Worm (Caenorhabditis elegans) whole organism, late embryonic: ENCODE measurements around the gene clec-52.
A peak's percentile ranks its signal among the peaks of the same experiment; 100 is the strongest.

ENCODE experiments used
- C08G9.2 ChIP-seq: sonication (generic microtip); optimal IDR thresholded peaks from 2 replicates; lab custom pipeline; 2016; ENCODE audit warnings: mild to moderate bottlenecking, missing genetic modification characterization, moderate library complexity, missing compliant biosample characterization
- K09A11.1 ChIP-seq: sonication (generic microtip); optimal IDR thresholded peaks from 2 replicates; lab custom pipeline; 2017; ENCODE audit warnings: antibody characterized with exemption, mild to moderate bottlenecking, missing genetic modification characterization, missing compliant biosample characterization; ENCODE audit not compliant: insufficient read depth
- Y22D7AL.16 ChIP-seq: sonication (generic microtip); optimal IDR thresholded peaks from 2 replicates; lab custom pipeline; 2016; ENCODE audit warnings: missing genetic modification characterization, missing compliant biosample characterization
- ahr-1 ChIP-seq: sonication (generic microtip); optimal IDR thresholded peaks from 2 replicates; lab custom pipeline; 2016; ENCODE audit warnings: missing genetic modification characterization, missing compliant biosample characterization
- ceh-19 ChIP-seq: fragments of 200-800 bp; sonication (Bioruptor generic); optimal IDR thresholded peaks from 2 replicates; lab custom pipeline; 2018; ENCODE audit warnings: mild to moderate bottlenecking, missing genetic modification characterization, missing compliant biosample characterization
- ceh-2 ChIP-seq: sonication (generic microtip); optimal IDR thresholded peaks from 2 replicates; lab custom pipeline; 2016; ENCODE audit warnings: missing genotype, missing genetic modification characterization, missing compliant biosample characterization
- ceh-22 ChIP-seq: sonication (generic microtip); optimal IDR thresholded peaks from 2 replicates; lab custom pipeline; 2017; ENCODE audit warnings: missing biosample characterization, missing genetic modification characterization
- ceh-30 ChIP-seq: fragments of 150-350 bp; optimal IDR thresholded peaks from 2 replicates; lab custom pipeline; 2014; ENCODE audit warnings: missing biosample characterization, missing genetic modification characterization
- ceh-48 ChIP-seq: sonication (generic microtip); optimal IDR thresholded peaks from 2 replicates; lab custom pipeline; 2016; ENCODE audit warnings: missing genetic modification characterization, inconsistent platforms, missing compliant biosample characterization
- dmd-4 ChIP-seq: sonication (generic microtip); optimal IDR thresholded peaks from 2 replicates; lab custom pipeline; 2016; ENCODE audit warnings: borderline replicate concordance, missing genetic modification characterization, missing compliant biosample characterization
- dve-1 ChIP-seq: sonication (generic microtip); optimal IDR thresholded peaks from 2 replicates; lab custom pipeline; 2017; ENCODE audit warnings: antibody characterized with exemption, mild to moderate bottlenecking, missing genetic modification characterization, missing compliant biosample characterization
- elt-2 ChIP-seq: sonication (generic microtip); optimal IDR thresholded peaks from 2 replicates; lab custom pipeline; 2016; ENCODE audit warnings: missing genetic modification reagents, missing genetic modification characterization, missing compliant biosample characterization
- elt-4 ChIP-seq: sonication (generic microtip); optimal IDR thresholded peaks from 2 replicates; lab custom pipeline; 2016; ENCODE audit warnings: missing genetic modification characterization, missing compliant biosample characterization
- eyg-1 ChIP-seq: sonication (generic microtip); optimal IDR thresholded peaks from 2 replicates; lab custom pipeline; 2016; ENCODE audit warnings: missing genotype, missing genetic modification characterization, missing compliant biosample characterization
- fkh-10 ChIP-seq: fragments of 150-350 bp; optimal IDR thresholded peaks from 2 replicates; lab custom pipeline; 2014; ENCODE audit warnings: missing biosample characterization, missing genetic modification reagents, missing genetic modification characterization
- fkh-6 ChIP-seq: sonication (generic microtip); optimal IDR thresholded peaks from 2 replicates; lab custom pipeline; 2016; ENCODE audit warnings: missing genetic modification characterization, missing compliant biosample characterization
- hlh-15 ChIP-seq: sonication (generic microtip); optimal IDR thresholded peaks from 2 replicates; lab custom pipeline; 2016; ENCODE audit warnings: missing genetic modification characterization, missing compliant biosample characterization
- hlh-30 ChIP-seq: sonication (generic microtip); optimal IDR thresholded peaks from 2 replicates; lab custom pipeline; 2017; ENCODE audit warnings: antibody characterized with exemption, missing genetic modification characterization, missing compliant biosample characterization; ENCODE audit not compliant: insufficient read depth
- hlh-6 ChIP-seq: sonication (generic microtip); optimal IDR thresholded peaks from 2 replicates; lab custom pipeline; 2016; ENCODE audit warnings: missing genotype, missing genetic modification characterization, missing compliant biosample characterization
- lim-6 ChIP-seq: sonication (generic microtip); optimal IDR thresholded peaks from 2 replicates; lab custom pipeline; 2016; ENCODE audit warnings: missing genetic modification characterization, missing compliant biosample characterization
- lin-11 ChIP-seq: fragments of 200-800 bp; sonication (Bioruptor generic); optimal IDR thresholded peaks from 2 replicates; lab custom pipeline; 2018; ENCODE audit warnings: mild to moderate bottlenecking, missing genetic modification characterization, missing compliant biosample characterization
- madf-2 ChIP-seq: sonication (generic microtip); optimal IDR thresholded peaks from 2 replicates; lab custom pipeline; 2017; ENCODE audit warnings: missing genetic modification characterization, missing compliant biosample characterization
- mec-3 ChIP-seq: sonication (generic microtip); optimal IDR thresholded peaks from 2 replicates; lab custom pipeline; 2016; ENCODE audit warnings: borderline replicate concordance, missing genetic modification characterization, missing compliant biosample characterization
- nfya-1 ChIP-seq: sonication (generic microtip); optimal IDR thresholded peaks from 2 replicates; lab custom pipeline; 2017; ENCODE audit warnings: missing genetic modification characterization, mild to moderate bottlenecking, missing compliant biosample characterization, antibody characterized with exemption, moderate library complexity
- nhr-11 ChIP-seq: fragments of 150-350 bp; optimal IDR thresholded peaks from 2 replicates; lab custom pipeline; 2014; ENCODE audit warnings: missing biosample characterization, missing genetic modification characterization
- nhr-232 ChIP-seq: sonication (generic microtip); optimal IDR thresholded peaks from 2 replicates; lab custom pipeline; 2016; ENCODE audit warnings: missing genetic modification characterization, missing compliant biosample characterization
- npax-4 ChIP-seq: sonication (generic microtip); optimal IDR thresholded peaks from 2 replicates; lab custom pipeline; 2016; ENCODE audit warnings: missing genetic modification characterization, missing compliant biosample characterization
- odd-2 ChIP-seq: sonication (generic microtip); optimal IDR thresholded peaks from 2 replicates; lab custom pipeline; 2017; ENCODE audit warnings: antibody characterized with exemption, mild to moderate bottlenecking, missing genetic modification characterization, missing compliant biosample characterization
- pat-9 ChIP-seq: fragments of 200-800 bp; sonication (Bioruptor generic); optimal IDR thresholded peaks from 2 replicates; lab custom pipeline; 2018; ENCODE audit warnings: mild to moderate bottlenecking, missing genetic modification characterization, moderate library complexity, missing compliant biosample characterization
- pax-1 ChIP-seq: fragments of 150-350 bp; optimal IDR thresholded peaks from 2 replicates; lab custom pipeline; 2014; ENCODE audit warnings: missing biosample characterization, missing genetic modification characterization
- pros-1 ChIP-seq: fragments of 150-350 bp; optimal IDR thresholded peaks from 2 replicates; lab custom pipeline; 2014; ENCODE audit warnings: missing biosample characterization, missing genetic modification reagents, missing genetic modification characterization
- ref-2 ChIP-seq: sonication (generic microtip); optimal IDR thresholded peaks from 2 replicates; lab custom pipeline; 2016; ENCODE audit warnings: missing genetic modification characterization, missing compliant biosample characterization
- rnt-1 ChIP-seq: sonication (generic microtip); optimal IDR thresholded peaks from 2 replicates; lab custom pipeline; 2016; ENCODE audit warnings: missing genetic modification characterization, missing compliant biosample characterization
- syd-9 ChIP-seq: sonication (generic microtip); optimal IDR thresholded peaks from 2 replicates; lab custom pipeline; 2016; ENCODE audit warnings: mild to moderate bottlenecking, missing genetic modification characterization, moderate library complexity, missing compliant biosample characterization
- ttx-3 ChIP-seq: sonication (generic microtip); optimal IDR thresholded peaks from 2 replicates; lab custom pipeline; 2016; ENCODE audit warnings: missing genetic modification reagents, missing genetic modification characterization, missing compliant biosample characterization
- unc-3 ChIP-seq, 2 experiments: fragments of 200-800 bp in 1 of 2; sonication (Bioruptor generic) in 1 of 2; sonication (generic microtip) in 1 of 2; conservative IDR thresholded peaks in 1 of 2; optimal IDR thresholded peaks in 1 of 2; 2 replicates each; pipeline versions ENCODE4 v1.3.6 to Lab custom; 2016 to 2022; ENCODE audit warnings: missing compliant biosample characterization in 2 of 2, missing genetic modification characterization in 2 of 2, missing genetic modification reagents in 1 of 2
- ztf-16 ChIP-seq: sonication (generic microtip); optimal IDR thresholded peaks from 2 replicates; lab custom pipeline; 2017; ENCODE audit warnings: missing genetic modification characterization, missing compliant biosample characterization

Gene clec-52

ce11 chrIV:8170264-8170663, 1.7 kb upstream of the clec-52 start:
- TF ChIP-seq syd-9 (no peak), madf-2 (tag; lab: Kevin White, UChicago) (no peak), ztf-16 (tag; lab: Kevin White, UChicago) (no peak), ref-2 (peak; percentile 7), ahr-1 (tag; lab: Kevin White, UChicago) (no peak), dve-1 (tag; lab: Kevin White, UChicago) (peak; percentile 25), nfya-1 (tag; lab: Kevin White, UChicago) (no peak), hlh-15 (tag; lab: Kevin White, UChicago) (no peak)

- TF ChIP-seq dmd-4 = no peak
- no peak for TF ChIP-seq nhr-11
- no peak for TF ChIP-seq Y22D7AL.16
Measured at ce11 chrIV:8169674-8170073, 1.1 kb upstream of the clec-52 start, which contains the start of gene C07G1.15. Gene C07G1.15 (plus strand): TSS chrIV:8169974.

ce11 chrIV:8165950-8166349, 2.6 kb downstream of the clec-52 start, which contains the start of gene B0218.7:
Gene B0218.7 (minus strand): TSS chrIV:8166050.
- TF ChIP-seq ceh-48 (tag; lab: Kevin White, UChicago) (no peak), eyg-1 (no peak), fkh-6 (tag; lab: Kevin White, UChicago) (no peak), lin-11 (tag; lab: Kevin White, UChicago) (no peak), dmd-4 (no peak), lim-6 (tag; lab: Kevin White, UChicago) (no peak), pax-1 (tag; lab: Kevin White, UChicago) (no peak), hlh-6 (tag; lab: Kevin White, UChicago) (no peak), C08G9.2 (no peak), rnt-1 (tag; lab: Kevin White, UChicago) (no peak), dve-1 (tag; lab: Kevin White, UChicago) (no peak), ceh-19 (GFP tag; lab: Kevin White, UChicago) (no peak), fkh-10 (GFP tag; lab: Kevin White, UChicago) (no peak), elt-2 (tag; lab: Kevin White, UChicago) (no peak), ceh-22 (tag; lab: Kevin White, UChicago) (no peak), ceh-2 (no peak)

ce11 chrIV:8164515-8164914, 4.0 kb downstream of the clec-52 start:
- no peak for TF ChIP-seq K09A11.1 (tag; lab: Kevin White, UChicago)
- TF ChIP-seq ceh-30 (tag; lab: Kevin White, UChicago) = no peak
- no peak for TF ChIP-seq pat-9 (tag; lab: Kevin White, UChicago)

- TF ChIP-seq elt-2 (tag; lab: Kevin White, UChicago) (peak; percentile 4), fkh-6 (tag; lab: Kevin White, UChicago) (no peak), hlh-30 (tag; lab: Kevin White, UChicago) (no peak)
Measured at ce11 chrIV:8163687-8164086, 4.9 kb downstream of the clec-52 start, which contains the start of gene clec-51. Gene clec-51 (minus strand): TSS chrIV:8163800.

ce11 chrIV:8161774-8162173, 6.8 kb downstream of the clec-52 start:
- TF ChIP-seq fkh-6 (tag; lab: Kevin White, UChicago) (no peak), nhr-232 (tag; lab: Kevin White, UChicago) (no peak), rnt-1 (tag; lab: Kevin White, UChicago) (no peak), pros-1 (tag; lab: Kevin White, UChicago) (no peak), hlh-15 (tag; lab: Kevin White, UChicago) (no peak), ceh-19 (GFP tag; lab: Kevin White, UChicago) (no peak), eyg-1 (no peak), elt-4 (no peak), ceh-2 (no peak), npax-4 (tag; lab: Kevin White, UChicago) (no peak), unc-3 (GFP tag; conservative IDR thresholded peaks at IDR 0.05; lab: Robert Waterston, UW) (no peak), unc-3 (tag; optimal IDR thresholded peaks at IDR 0.05; lab: Kevin White, UChicago) (no peak), odd-2 (tag; lab: Kevin White, UChicago) (no peak), ahr-1 (tag; lab: Kevin White, UChicago) (no peak), mec-3 (tag; lab: Kevin White, UChicago) (no peak), ttx-3 (no peak)
